Worm (Caenorhabditis elegans) whole organism, L2 larva: ENCODE results near the gene Y17G9A.2.
A peak's percentile ranks its signal among the peaks of the same experiment; 100 is the strongest.

ENCODE experiments used
- C34F6.9 ChIP-seq: fragments of 150-350 bp; optimal IDR thresholded peaks from 2 replicates; lab custom pipeline; 2014; ENCODE audit warnings: missing biosample characterization, missing genetic modification characterization
- F13H6.1 ChIP-seq: sonication (generic microtip); optimal IDR thresholded peaks from 2 replicates; lab custom pipeline; 2016; ENCODE audit warnings: missing genetic modification characterization, missing compliant biosample characterization
- R02D3.7 ChIP-seq: fragments of 150-350 bp; optimal IDR thresholded peaks from 2 replicates; lab custom pipeline; 2014; ENCODE audit warnings: missing biosample characterization, missing genetic modification characterization
- alr-1 ChIP-seq: fragments of 150-350 bp; optimal IDR thresholded peaks from 2 replicates; lab custom pipeline; 2014; ENCODE audit warnings: missing biosample characterization, missing genetic modification characterization
- aly-2 ChIP-seq: fragments of 150-350 bp; optimal IDR thresholded peaks from 2 replicates; lab custom pipeline; 2014; ENCODE audit warnings: missing biosample characterization, missing genetic modification characterization
- ama-1 ChIP-seq: fragments of 150-350 bp; optimal IDR thresholded peaks from 2 replicates; lab custom pipeline; 2018; ENCODE audit warnings: inconsistent platforms
- blmp-1 ChIP-seq: sonication (generic microtip); optimal IDR thresholded peaks from 2 replicates; lab custom pipeline; 2017; ENCODE audit warnings: missing genetic modification characterization, mild to moderate bottlenecking, missing compliant biosample characterization, antibody characterized with exemption, moderate library complexity; ENCODE audit not compliant: insufficient read depth
- ceh-16 ChIP-seq: fragments of 150-350 bp; optimal IDR thresholded peaks from 2 replicates; lab custom pipeline; 2014; ENCODE audit warnings: missing biosample characterization, missing genetic modification characterization
- ceh-82 ChIP-seq: fragments of 150-350 bp; optimal IDR thresholded peaks from 2 replicates; lab custom pipeline; 2014; ENCODE audit warnings: missing biosample characterization, missing genetic modification characterization
- crh-2 ChIP-seq: sonication (generic microtip); optimal IDR thresholded peaks from 2 replicates; lab custom pipeline; 2017; ENCODE audit warnings: missing biosample characterization, missing genetic modification characterization
- dmd-4 ChIP-seq: sonication (generic microtip); optimal IDR thresholded peaks from 2 replicates; lab custom pipeline; 2017; ENCODE audit warnings: missing biosample characterization, missing genetic modification characterization
- egl-27 ChIP-seq: sonication (generic microtip); optimal IDR thresholded peaks from 3 replicates; lab custom pipeline; 2017; ENCODE audit warnings: missing biosample characterization, missing genetic modification reagents, missing genetic modification characterization
- elt-1 ChIP-seq: fragments of 150-350 bp; optimal IDR thresholded peaks from 2 replicates; lab custom pipeline; 2014; ENCODE audit warnings: missing biosample characterization, missing genetic modification characterization
- fos-1 ChIP-seq: fragments of 150-350 bp; optimal IDR thresholded peaks from 2 replicates; lab custom pipeline; 2014; ENCODE audit warnings: missing biosample characterization, missing genetic modification characterization
- gmeb-1 ChIP-seq: fragments of 150-350 bp; optimal IDR thresholded peaks from 2 replicates; lab custom pipeline; 2014; ENCODE audit warnings: missing biosample characterization, missing genetic modification characterization
- lin-11 ChIP-seq: fragments of 150-350 bp; sonication (generic microtip); optimal IDR thresholded peaks from 2 replicates; lab custom pipeline; 2014; ENCODE audit warnings: missing biosample characterization, missing genetic modification characterization, inconsistent platforms, mixed read lengths
- lin-13 ChIP-seq: fragments of 150-350 bp; optimal IDR thresholded peaks from 2 replicates; lab custom pipeline; 2014; ENCODE audit warnings: missing biosample characterization, missing genetic modification reagents, missing genetic modification characterization
- lin-39 ChIP-seq: fragments of 150-350 bp; optimal IDR thresholded peaks from 2 replicates; lab custom pipeline; 2014; ENCODE audit warnings: missing biosample characterization, missing genetic modification reagents, missing genetic modification characterization
- lsy-2 ChIP-seq, 2 experiments: fragments of 150-350 bp in 1 of 2; sonication (generic microtip) in 1 of 2; optimal IDR thresholded peaks; 2 replicates each; lab custom pipeline; 2014 to 2017; ENCODE audit warnings: missing biosample characterization in 2 of 2, missing genetic modification characterization in 2 of 2
- mab-5 ChIP-seq: fragments of 150-350 bp; optimal IDR thresholded peaks from 2 replicates; lab custom pipeline; 2014; ENCODE audit warnings: missing biosample characterization, missing genetic modification characterization
- mbf-1 ChIP-seq: sonication (generic microtip); optimal IDR thresholded peaks from 2 replicates; lab custom pipeline; 2017; ENCODE audit warnings: missing biosample characterization, missing genetic modification characterization
- mdl-1 ChIP-seq, 2 experiments: fragments of 150-350 bp in 1 of 2; sonication (generic microtip) in 1 of 2; optimal IDR thresholded peaks; 2 replicates each; lab custom pipeline; 2017; ENCODE audit warnings: missing biosample characterization in 2 of 2, missing genetic modification characterization in 2 of 2
- nhr-10 ChIP-seq: sonication (generic microtip); optimal IDR thresholded peaks from 2 replicates; lab custom pipeline; 2017; ENCODE audit warnings: missing biosample characterization, missing genetic modification characterization
- nhr-11 ChIP-seq: fragments of 150-350 bp; optimal IDR thresholded peaks from 2 replicates; lab custom pipeline; 2014; ENCODE audit warnings: missing biosample characterization, missing genetic modification characterization
- nhr-12 ChIP-seq: fragments of 150-350 bp; optimal IDR thresholded peaks from 2 replicates; lab custom pipeline; 2014; ENCODE audit warnings: missing biosample characterization, missing genetic modification characterization
- nhr-129 ChIP-seq: fragments of 150-350 bp; optimal IDR thresholded peaks from 2 replicates; lab custom pipeline; 2014; ENCODE audit warnings: missing biosample characterization, missing genetic modification characterization
- nhr-21 ChIP-seq: fragments of 150-350 bp; optimal IDR thresholded peaks from 2 replicates; lab custom pipeline; 2014; ENCODE audit warnings: missing biosample characterization, missing genetic modification characterization
- nhr-23 ChIP-seq: fragments of 150-350 bp; optimal IDR thresholded peaks from 2 replicates; lab custom pipeline; 2014; ENCODE audit warnings: missing biosample characterization, missing genetic modification reagents, missing genetic modification characterization
- nhr-237 ChIP-seq: fragments of 150-350 bp; optimal IDR thresholded peaks from 2 replicates; lab custom pipeline; 2014; ENCODE audit warnings: missing biosample characterization, missing genetic modification characterization
- nhr-25 ChIP-seq: fragments of 150-350 bp; sonication (generic microtip); optimal IDR thresholded peaks from 3 replicates; lab custom pipeline; 2014; ENCODE audit warnings: missing biosample characterization, missing genetic modification characterization
- nhr-6 ChIP-seq: fragments of 150-350 bp; optimal IDR thresholded peaks from 2 replicates; lab custom pipeline; 2014; ENCODE audit warnings: missing biosample characterization, missing genetic modification characterization
- peb-1 ChIP-seq: fragments of 150-350 bp; optimal IDR thresholded peaks from 2 replicates; lab custom pipeline; 2014; ENCODE audit warnings: missing biosample characterization, missing genetic modification characterization
- sem-4 ChIP-seq: fragments of 150-350 bp; optimal IDR thresholded peaks from 2 replicates; lab custom pipeline; 2014; ENCODE audit warnings: missing biosample characterization, missing genetic modification reagents, missing genetic modification characterization
- skn-1 ChIP-seq: sonication (generic microtip); optimal IDR thresholded peaks from 2 replicates; lab custom pipeline; 2017; ENCODE audit warnings: missing biosample characterization, missing genetic modification characterization
- sma-3 ChIP-seq: sonication (generic microtip); optimal IDR thresholded peaks from 2 replicates; lab custom pipeline; 2016; ENCODE audit warnings: missing genetic modification reagents, missing genetic modification characterization, missing compliant biosample characterization
- sma-9 ChIP-seq, 2 experiments: fragments of 150-350 bp in 1 of 2; sonication (generic microtip) in 1 of 2; optimal IDR thresholded peaks; 2 replicates each; lab custom pipeline; 2014 to 2016; ENCODE audit warnings: missing genetic modification characterization in 2 of 2, mild to moderate bottlenecking in 1 of 2, missing biosample characterization in 1 of 2, missing compliant biosample characterization in 1 of 2, missing genetic modification reagents in 1 of 2, moderate library complexity in 1 of 2
- snpc-4 ChIP-seq: fragments of 150-350 bp; optimal IDR thresholded peaks from 2 replicates; lab custom pipeline; 2014; ENCODE audit warnings: missing biosample characterization, missing genetic modification characterization
- unc-55 ChIP-seq: fragments of 150-350 bp; sonication (generic microtip); optimal IDR thresholded peaks from 3 replicates; lab custom pipeline; 2014; ENCODE audit warnings: missing biosample characterization, missing genetic modification reagents, missing genetic modification characterization
- zag-1 ChIP-seq: fragments of 150-350 bp; optimal IDR thresholded peaks from 2 replicates; lab custom pipeline; 2014; ENCODE audit warnings: missing biosample characterization, missing genetic modification characterization
- ztf-1 ChIP-seq: fragments of 200-800 bp; sonication (Bioruptor generic); conservative IDR thresholded peaks from 2 replicates; pipeline ENCODE4 v1.3.6; 2022; ENCODE audit warnings: missing genetic modification characterization, missing compliant biosample characterization
- ztf-11 ChIP-seq: sonication (generic microtip); optimal IDR thresholded peaks from 2 replicates; lab custom pipeline; 2017; ENCODE audit warnings: missing biosample characterization, missing genetic modification characterization

Gene Y17G9A.2

ce11 chrIV:4887258-4887657 lies 31.2 kb upstream of the Y17G9A.2 start, which contains the start of gene T08B6.1:
TSS of gene T08B6.1 (minus strand) at chrIV:4887358.
- TF ChIP-seq C34F6.9 (tag; lab: Kevin White, UChicago) = no peak
- TF ChIP-seq lin-13 = no peak
- TF ChIP-seq sma-9 (GFP tag; optimal IDR thresholded peaks at IDR 0.05; lab: Kevin White, UChicago) = no peak
- no peak for TF ChIP-seq sma-9 (tag; optimal IDR thresholded peaks at IDR 0.05; lab: Kevin White, UChicago)
- TF ChIP-seq ama-1 (lab: Kevin White, UChicago) = no peak
- no peak for TF ChIP-seq mab-5 (tag; lab: Kevin White, UChicago)
- no peak for TF ChIP-seq nhr-6 (tag; lab: Kevin White, UChicago)
- TF ChIP-seq nhr-23 (tag; lab: Kevin White, UChicago) = no peak
- no peak for TF ChIP-seq blmp-1 (tag; lab: Kevin White, UChicago)
- TF ChIP-seq ceh-82 (tag; lab: Kevin White, UChicago) = no peak
- no peak for TF ChIP-seq unc-55
- TF ChIP-seq dmd-4 (tag; lab: Kevin White, UChicago) = no peak
- no peak for TF ChIP-seq ceh-16 (tag; lab: Kevin White, UChicago)
- TF ChIP-seq nhr-10 (tag; lab: Kevin White, UChicago) = no peak
- TF ChIP-seq elt-1 = no peak
- TF ChIP-seq nhr-21 (tag; lab: Kevin White, UChicago) = no peak
- no peak for TF ChIP-seq snpc-4 (tag; lab: Kevin White, UChicago)
- TF ChIP-seq lsy-2 (tag; optimal IDR thresholded peaks at IDR 0.05; lab: Kevin White, UChicago) = no peak

- no peak for TF ChIP-seq crh-2 (tag; lab: Kevin White, UChicago)
- no peak for TF ChIP-seq nhr-25
- no peak for TF ChIP-seq sem-4
- no peak for TF ChIP-seq ama-1 (lab: Kevin White, UChicago)
- no peak for TF ChIP-seq mdl-1 (tag; optimal IDR thresholded peaks at IDR 0.05; lab: Kevin White, UChicago)
- TF ChIP-seq mab-5 (tag; lab: Kevin White, UChicago) = no peak
- TF ChIP-seq alr-1 (tag; lab: Kevin White, UChicago) = no peak
- TF ChIP-seq ceh-16 (tag; lab: Kevin White, UChicago) = no peak
- no peak for TF ChIP-seq skn-1 (tag; lab: Kevin White, UChicago)
- TF ChIP-seq mbf-1 (tag; lab: Kevin White, UChicago) = no peak
- no peak for TF ChIP-seq gmeb-1 (tag; lab: Kevin White, UChicago)
- TF ChIP-seq nhr-6 (tag; lab: Kevin White, UChicago) = no peak
- no peak for TF ChIP-seq nhr-10 (tag; lab: Kevin White, UChicago)
- no peak for TF ChIP-seq lin-11 (tag; lab: Kevin White, UChicago)
- no peak for TF ChIP-seq fos-1
These were observed 29.3 kb upstream of the Y17G9A.2 start for ce11 chrIV:4885435-4885834.

DNA sequence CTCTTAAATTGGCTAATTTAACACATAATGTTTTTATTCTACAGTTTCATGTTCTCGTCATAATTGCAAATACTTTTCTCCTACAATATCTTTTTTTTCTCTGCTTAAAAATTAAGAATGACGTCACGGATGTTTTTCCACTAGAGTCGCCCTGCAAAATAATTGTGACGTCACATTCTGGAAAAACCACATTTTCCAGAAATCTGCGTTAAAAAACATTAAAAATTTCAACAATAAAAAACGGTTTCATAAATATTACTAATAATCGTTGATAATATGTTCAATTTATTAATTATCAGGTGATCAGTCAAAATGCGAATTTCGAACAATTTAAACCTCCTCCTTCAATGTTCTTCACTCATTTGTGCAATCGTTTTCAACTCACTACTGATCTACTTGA lies 27.9 kb upstream of the Y17G9A.2 start, which contains the start of gene str-166:
str-166 (plus strand) TSS at position 301 of the 400 bp plus-strand sequence.
- TF ChIP-seq F13H6.1 (tag; lab: Kevin White, UChicago) (no peak), aly-2 (no peak), mdl-1 (tag; optimal IDR thresholded peaks at IDR 0.05; lab: Kevin White, UChicago) (no peak), sma-9 (GFP tag; optimal IDR thresholded peaks at IDR 0.05; lab: Kevin White, UChicago) (no peak), sma-9 (tag; optimal IDR thresholded peaks at IDR 0.05; lab: Kevin White, UChicago) (no peak), nhr-25 (no peak), ztf-11 (tag; lab: Kevin White, UChicago) (no peak), R02D3.7 (tag; lab: Kevin White, UChicago) (no peak), ztf-1 (GFP tag; lab: Robert Waterston, UW) (no peak), lin-11 (tag; lab: Kevin White, UChicago) (no peak), ama-1 (lab: Kevin White, UChicago) (no peak), nhr-129 (tag; lab: Kevin White, UChicago) (no peak), elt-1 (no peak), blmp-1 (tag; lab: Kevin White, UChicago) (no peak), peb-1 (no peak), nhr-21 (tag; lab: Kevin White, UChicago) (no peak), nhr-11 (tag; lab: Kevin White, UChicago) (no peak), gmeb-1 (tag; lab: Kevin White, UChicago) (no peak)

ce11 chrIV:4880634-4881033 lies 24.5 kb upstream of the Y17G9A.2 start:
- TF ChIP-seq ama-1 (lab: Kevin White, UChicago) = peak; percentile 84
- peak; percentile 54 for TF ChIP-seq lin-13
- TF ChIP-seq sma-3 (GFP tag; lab: Kevin White, UChicago) = peak; percentile 70
- TF ChIP-seq F13H6.1 (tag; lab: Kevin White, UChicago) = peak; percentile 77
- TF ChIP-seq nhr-25 = peak; percentile 49
- TF ChIP-seq mdl-1 (tag; optimal IDR thresholded peaks at IDR 0.05; lab: Kevin White, UChicago) = peak; percentile 3 to 25
- TF ChIP-seq egl-27 (tag; lab: Kevin White, UChicago) = peak; percentile 21
- TF ChIP-seq nhr-6 (tag; lab: Kevin White, UChicago) = no peak
- TF ChIP-seq nhr-237 (tag; lab: Kevin White, UChicago) = no peak
- TF ChIP-seq zag-1 (tag; lab: Kevin White, UChicago) = no peak
- peak; percentile 16 for TF ChIP-seq peb-1
- TF ChIP-seq sma-9 (GFP tag; optimal IDR thresholded peaks at IDR 0.05; lab: Kevin White, UChicago) = peak; percentile 90
- TF ChIP-seq sma-9 (tag; optimal IDR thresholded peaks at IDR 0.05; lab: Kevin White, UChicago) = no peak
- TF ChIP-seq mbf-1 (tag; lab: Kevin White, UChicago) = no peak
- no peak for TF ChIP-seq C34F6.9 (tag; lab: Kevin White, UChicago)
- no peak for TF ChIP-seq ztf-11 (tag; lab: Kevin White, UChicago)
- peak; percentile 98 for TF ChIP-seq snpc-4 (tag; lab: Kevin White, UChicago)
- peak; percentile 48 for TF ChIP-seq gmeb-1 (tag; lab: Kevin White, UChicago)
- TF ChIP-seq nhr-21 (tag; lab: Kevin White, UChicago) = peak; percentile 70
- TF ChIP-seq lin-39 (tag; lab: Kevin White, UChicago) = no peak
- peak; percentile 48 for TF ChIP-seq fos-1
- TF ChIP-seq crh-2 (tag; lab: Kevin White, UChicago) = peak; percentile 35
- TF ChIP-seq nhr-12 (tag; lab: Kevin White, UChicago) = no peak
